Fruit fly (Drosophila melanogaster) whole organism: ENCODE measurements around the gene Der-1.

Source experiments
- Dll ChIP-seq: fragments of >200 bp; optimal IDR thresholded peaks from 2 replicates; lab custom pipeline; 2017
- EcR ChIP-seq, 2 experiments: fragments of >200 bp; optimal IDR thresholded peaks; 2 replicates each; lab custom pipeline; 2017; ENCODE audit warnings: missing biosample characterization in 2 of 2, missing genetic modification characterization in 2 of 2, missing genetic modification reagents in 2 of 2
- pan ChIP-seq: fragments of >200 bp; optimal IDR thresholded peaks from 2 replicates; lab custom pipeline; 2017
- psq ChIP-seq: fragments of >200 bp; optimal IDR thresholded peaks from 2 replicates; lab custom pipeline; 2017
- usp ChIP-seq: fragments of >200 bp; optimal IDR thresholded peaks from 2 replicates; lab custom pipeline; 2017; ENCODE audit warnings: missing biosample characterization, missing genetic modification characterization, mixed read lengths

- TF ChIP-seq psq (no peak), usp (GFP tag; lab: Kevin White, UChicago) (no peak), EcR (GFP tag; optimal IDR thresholded peaks at IDR 0.05; lab: Kevin White, UChicago) (no peak), Dll (lab: Kevin White, UChicago) (no peak), pan (lab: Kevin White, UChicago) (no peak)
Observed at dm6 chr2L:1927406-1927805, 46.4 kb upstream of the Der-1 start.
